Fruit fly (Drosophila melanogaster): Measurements from ENCODE around the gene CG42369.

Gene CG42369

dm6 chr2L:6351809-6352182 lies 45.3 kb downstream of the CG42369 start (continued):
- no peak for TF ChIP-seq Hr39 (optimal IDR thresholded peaks at IDR 0.05)
- peak; percentile 90 for TF ChIP-seq Hmr (GFP tag; optimal IDR thresholded peaks at IDR 0.05)
- no peak for TF ChIP-seq wek (GFP tag; optimal IDR thresholded peaks at IDR 0.05)
- TF ChIP-seq sima (GFP tag; optimal IDR thresholded peaks at IDR 0.05) = peak; percentile 45
- no peak for TF ChIP-seq lbe (GFP tag; optimal IDR thresholded peaks at IDR 0.05)
- TF ChIP-seq CG7839 (tag; optimal IDR thresholded peaks at IDR 0.05) = peak; percentile 95
- TF ChIP-seq al (GFP tag; IDR thresholded peaks at IDR 0.05) = peak; percentile 82
- TF ChIP-seq dimm (GFP tag; IDR thresholded peaks at IDR 0.05) = peak; percentile 71
- TF ChIP-seq CG14965 (GFP tag; optimal IDR thresholded peaks at IDR 0.05; ENCODE audit: borderline replicate concordance) = no peak
- TF ChIP-seq CG12104 (GFP tag; optimal IDR thresholded peaks at IDR 0.05) = peak; percentile 73
- TF ChIP-seq CG1603 (tag; optimal IDR thresholded peaks at IDR 0.05) = peak; percentile 42
- peak; percentile 93 for TF ChIP-seq lab (GFP tag; optimal IDR thresholded peaks at IDR 0.05)
- TF ChIP-seq Mes4 (GFP tag; optimal IDR thresholded peaks at IDR 0.05) = peak; percentile 16
- peak; percentile 42 for TF ChIP-seq onecut (GFP tag; IDR thresholded peaks at IDR 0.05)
- peak; percentile 58; the same call in 1 of the 2 replicates for TF ChIP-seq ro (GFP tag; IDR thresholded peaks at IDR 0.05)
- TF ChIP-seq bsh (GFP tag; optimal IDR thresholded peaks at IDR 0.05) = peak in 1 of 2 experiments; percentile 66
- no peak for TF ChIP-seq CG6791 (GFP tag; IDR thresholded peaks at IDR 0.05; ENCODE audit: partially characterized antibody)
- TF ChIP-seq fd3F (GFP tag; optimal IDR thresholded peaks at IDR 0.05) = peak; percentile 86
- TF ChIP-seq CG8924 (tag; optimal IDR thresholded peaks at IDR 0.05) = peak; percentile 87
- TF ChIP-seq CG15479 (GFP tag; optimal IDR thresholded peaks at IDR 0.05) = no peak
- no peak for TF ChIP-seq Kr (GFP tag; optimal IDR thresholded peaks at IDR 0.05)
- peak; percentile 72 for TF ChIP-seq CG12071 (GFP tag; optimal IDR thresholded peaks at IDR 0.05)
- no peak for TF ChIP-seq abd-A (tag; optimal IDR thresholded peaks at IDR 0.05)
- peak; percentile 82 for TF ChIP-seq Rx (GFP tag; IDR thresholded peaks at IDR 0.05)
- peak; percentile 73 for TF ChIP-seq CG15514 (GFP tag; optimal IDR thresholded peaks at IDR 0.05)
- TF ChIP-seq CG10654 (GFP tag; optimal IDR thresholded peaks at IDR 0.05) = peak; percentile 72
- peak; percentile 47 for TF ChIP-seq emc (GFP tag; optimal IDR thresholded peaks at IDR 0.05)
- TF ChIP-seq Usf (GFP tag; optimal IDR thresholded peaks at IDR 0.05) = peak; percentile 81
- peak; percentile 17 for TF ChIP-seq gcm (GFP tag; optimal IDR thresholded peaks at IDR 0.05)
- peak; percentile 75 for TF ChIP-seq Hr3 (GFP tag; optimal IDR thresholded peaks at IDR 0.05)
- no peak for TF ChIP-seq dmrt11E (tag; optimal IDR thresholded peaks at IDR 0.05)
- peak; percentile 80 for TF ChIP-seq Bteb2 (GFP tag; optimal IDR thresholded peaks at IDR 0.05)
- TF ChIP-seq CG17361 (GFP tag; IDR thresholded peaks at IDR 0.05) = peak; percentile 71; the same call in 2 of the 3 replicates
- TF ChIP-seq Spps (tag; optimal IDR thresholded peaks at IDR 0.05) = peak; percentile 2
- TF ChIP-seq Opbp (GFP tag; IDR thresholded peaks at IDR 0.05; ENCODE audit: partially characterized antibody) = no peak; the same call in 2 of the 3 replicates
- TF ChIP-seq vnd (GFP tag; IDR thresholded peaks at IDR 0.05; ENCODE audit: partially characterized antibody) = no peak
- TF ChIP-seq BtbVII (GFP tag; optimal IDR thresholded peaks at IDR 0.05) = peak; percentile 83
- TF ChIP-seq CG4360 (GFP tag; IDR thresholded peaks at IDR 0.05) = no peak
- peak; percentile 88 for TF ChIP-seq CG6272 (GFP tag; IDR thresholded peaks at IDR 0.05)
- TF ChIP-seq HLH4C (GFP tag; IDR thresholded peaks at IDR 0.05; ENCODE audit: partially characterized antibody) = 0 out of 3 replicates have a peak, but pooled peaks have one; percentile 39
- TF ChIP-seq chinmo (GFP tag; IDR thresholded peaks at IDR 0.05; ENCODE audit: partially characterized antibody) = no peak
- TF ChIP-seq twi (tag; optimal IDR thresholded peaks at IDR 0.05) = peak; percentile 63
- TF ChIP-seq CG3407 (GFP tag; optimal IDR thresholded peaks at IDR 0.05) = peak; percentile 45
- peak; percentile 79 for TF ChIP-seq schlank (tag; optimal IDR thresholded peaks at IDR 0.05)
- no peak for TF ChIP-seq Trl (optimal IDR thresholded peaks at IDR 0.05)
- peak; percentile 69 for TF ChIP-seq Trl (GFP tag; optimal IDR thresholded peaks at IDR 0.05)
- TF ChIP-seq CG7745 (tag; optimal IDR thresholded peaks at IDR 0.05) = no peak
- no peak for TF ChIP-seq CG34224 (GFP tag; IDR thresholded peaks at IDR 0.05; ENCODE audit: partially characterized antibody)
- TF ChIP-seq nmo (GFP tag; optimal IDR thresholded peaks at IDR 0.05) = peak; percentile 89
- TF ChIP-seq CG7271 (tag; optimal IDR thresholded peaks at IDR 0.05) = no peak

All from whole organism, embryonic.